Fruit fly (Drosophila melanogaster): ENCODE measurements around the gene CG12523.
A peak's percentile ranks its signal among the peaks of the same experiment; 100 is the strongest.

The CG12523 gene

dm6 chr3L:10777909-10778308 lies 23.1 kb upstream of the CG12523 start:
- TF ChIP-seq bbx (GFP tag; IDR thresholded peaks at IDR 0.05; ENCODE audit: partially characterized antibody) (no peak), lmd (GFP tag; IDR thresholded peaks at IDR 0.05) (0 out of 2 replicates have a peak, but pooled peaks have one; percentile 11), zfh1 (GFP tag; IDR thresholded peaks at IDR 0.05) (0 out of 3 replicates have a peak, but pooled peaks have one; percentile 11), crol (GFP tag; IDR thresholded peaks at IDR 0.05) (peak; percentile 39; the same call in 1 of the 2 replicates), Med (GFP tag) (peak; percentile 27), cwo (GFP tag; optimal IDR thresholded peaks at IDR 0.05) (no peak), CG17361 (GFP tag; IDR thresholded peaks at IDR 0.05) (0 out of 3 replicates have a peak, but pooled peaks have one; percentile 1)

dm6 chr3L:10779291-10779690 lies 21.7 kb upstream of the CG12523 start:
- peak; percentile 63 for TF ChIP-seq Drgx (GFP tag; IDR thresholded peaks at IDR 0.05)
- TF ChIP-seq CG7786 (GFP tag; optimal IDR thresholded peaks at IDR 0.05): no peak
- peak; percentile 20 for TF ChIP-seq oc (tag; optimal IDR thresholded peaks at IDR 0.05)
- TF ChIP-seq sens (GFP tag): peak; percentile 15
- TF ChIP-seq CG2678 (tag; optimal IDR thresholded peaks at IDR 0.05): no peak
- TF ChIP-seq CG4404 (GFP tag; IDR thresholded peaks at IDR 0.05): no peak
- TF ChIP-seq crol (GFP tag; IDR thresholded peaks at IDR 0.05): 0 out of 2 replicates have a peak, but pooled peaks have one; percentile 11

dm6 chr3L:10781323-10781722 lies 19.7 kb upstream of the CG12523 start:
- TF ChIP-seq CG2199 (GFP tag; IDR thresholded peaks at IDR 0.05) (0 out of 3 replicates have a peak, but pooled peaks have one; percentile 65), Med (GFP tag) (peak; percentile 51), cg (GFP tag; optimal IDR thresholded peaks at IDR 0.05) (peak; percentile 33), CTCF (GFP tag; optimal IDR thresholded peaks at IDR 0.05) (no peak), sens (GFP tag) (peak; percentile 31), ttk (GFP tag; IDR thresholded peaks at IDR 0.05) (0 out of 2 replicates have a peak, but pooled peaks have one; percentile 26), CG18262 (tag; optimal IDR thresholded peaks at IDR 0.05) (no peak)

- peak; percentile 33; the same call in 1 of the 2 replicates for TF ChIP-seq E2f2 (GFP tag; IDR thresholded peaks at IDR 0.05)
- TF ChIP-seq Hmx (GFP tag; optimal IDR thresholded peaks at IDR 0.05): no peak
- peak; percentile 75 for TF ChIP-seq CG10431 (GFP tag; optimal IDR thresholded peaks at IDR 0.05)
- TF ChIP-seq CG8359 (GFP tag; optimal IDR thresholded peaks at IDR 0.05; ENCODE audit: borderline replicate concordance): peak; percentile 65
- no peak for TF ChIP-seq CG16813 (GFP tag; IDR thresholded peaks at IDR 0.05; ENCODE audit: partially characterized antibody)
- peak; percentile 79 for TF ChIP-seq CG13424 (tag; optimal IDR thresholded peaks at IDR 0.05)
- TF ChIP-seq nom (GFP tag; optimal IDR thresholded peaks at IDR 0.05): peak; percentile 30
- TF ChIP-seq Meics (GFP tag; optimal IDR thresholded peaks at IDR 0.05): no peak
- TF ChIP-seq CG1529 (GFP tag; optimal IDR thresholded peaks at IDR 0.05): peak; percentile 67
- TF ChIP-seq chn (GFP tag; optimal IDR thresholded peaks at IDR 0.05): peak; percentile 32
- peak; percentile 37 for TF ChIP-seq CG12104 (GFP tag; optimal IDR thresholded peaks at IDR 0.05)
- TF ChIP-seq CG8089 (GFP tag; optimal IDR thresholded peaks at IDR 0.05): peak; percentile 23
- no peak for TF ChIP-seq toy (GFP tag; IDR thresholded peaks at IDR 0.05)
- no peak for TF ChIP-seq pfk (GFP tag; optimal IDR thresholded peaks at IDR 0.05)
- TF ChIP-seq CG14667 (GFP tag; IDR thresholded peaks at IDR 0.05): peak; percentile 57
- TF ChIP-seq CG3281 (GFP tag; optimal IDR thresholded peaks at IDR 0.05): no peak
- no peak for TF ChIP-seq pita (GFP tag; optimal IDR thresholded peaks at IDR 0.05)
- TF ChIP-seq unpg (GFP tag; optimal IDR thresholded peaks at IDR 0.05): peak; percentile 87
- no peak for TF ChIP-seq hth (optimal IDR thresholded peaks at IDR 0.05)
- peak; percentile 58 for TF ChIP-seq ttk (GFP tag; IDR thresholded peaks at IDR 0.05)
- no peak for TF ChIP-seq Sry-δ (GFP tag; optimal IDR thresholded peaks at IDR 0.05)
- peak; percentile 87 for TF ChIP-seq CG8924 (tag; optimal IDR thresholded peaks at IDR 0.05)
- TF ChIP-seq CG2199 (GFP tag; IDR thresholded peaks at IDR 0.05): no peak
- no peak for TF ChIP-seq hb (GFP tag; IDR thresholded peaks at IDR 0.05; ENCODE audit: partially characterized antibody)
- peak; percentile 85 for TF ChIP-seq oc (tag; optimal IDR thresholded peaks at IDR 0.05)
- peak; percentile 85 for TF ChIP-seq CG9727 (GFP tag; optimal IDR thresholded peaks at IDR 0.05)
- TF ChIP-seq nerfin-2 (GFP tag; IDR thresholded peaks at IDR 0.05; ENCODE audit: partially characterized antibody): no peak
- TF ChIP-seq Tbp (GFP tag; optimal IDR thresholded peaks at IDR 0.05): no peak
- no peak for TF ChIP-seq CG6654 (GFP tag; optimal IDR thresholded peaks at IDR 0.05)
- peak; percentile 26 for TF ChIP-seq CG18476 (GFP tag; optimal IDR thresholded peaks at IDR 0.05)
Observed at dm6 chr3L:10783015-10783675, 17.8 kb upstream of the CG12523 start.
